Fruit fly (Drosophila melanogaster): ENCODE data around the gene CG9917.

The CG9917 gene

DNA sequence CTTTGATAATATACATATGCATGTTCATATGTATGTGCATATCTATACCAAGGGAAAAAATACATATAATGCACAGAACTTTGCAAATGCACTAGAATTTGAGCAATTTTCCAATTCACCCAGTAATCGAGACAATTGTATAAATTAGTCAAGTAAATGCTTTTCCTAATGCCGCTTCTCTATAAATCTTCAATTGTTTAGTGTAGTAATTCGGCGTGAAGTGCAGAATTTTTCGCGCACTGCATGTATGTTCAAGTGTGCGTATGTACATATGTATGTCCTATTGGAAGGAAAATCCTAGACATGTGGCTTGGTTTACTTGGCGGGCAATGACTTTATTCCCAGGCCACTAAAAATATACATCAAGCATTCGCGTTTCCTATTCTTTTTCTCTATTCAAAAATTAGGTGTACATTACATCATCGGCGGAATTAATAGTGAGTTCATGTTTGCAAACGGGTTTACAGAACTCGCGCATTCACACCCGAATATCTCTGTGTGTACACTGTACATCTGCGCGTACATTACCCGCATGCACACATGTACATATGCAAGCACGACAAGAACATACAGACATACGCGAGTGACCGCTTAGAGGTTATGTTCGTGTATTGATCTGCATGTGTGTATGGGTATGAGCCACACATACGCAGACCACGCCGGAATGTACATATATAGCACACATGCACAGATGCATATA is 4.0 kb downstream of the CG9917 start (continued):
- TF ChIP-seq Ets97D (GFP tag; optimal IDR thresholded peaks at IDR 0.05) (no peak), dmrt11E (tag; optimal IDR thresholded peaks at IDR 0.05) (no peak), CG15269 (tag; optimal IDR thresholded peaks at IDR 0.05) (no peak), grn (GFP tag; optimal IDR thresholded peaks at IDR 0.05) (no peak), ham (GFP tag; IDR thresholded peaks at IDR 0.05) (no peak), CG2120 (GFP tag; optimal IDR thresholded peaks at IDR 0.05) (no peak), CG12236 (GFP tag; optimal IDR thresholded peaks at IDR 0.05) (no peak), CG1233 (GFP tag; optimal IDR thresholded peaks at IDR 0.05) (peak; percentile 7), CG11696 (GFP tag; IDR thresholded peaks at IDR 0.05) (no peak), ems (GFP tag; optimal IDR thresholded peaks at IDR 0.05) (no peak), hkb (optimal IDR thresholded peaks at IDR 0.05) (no peak), hkb (GFP tag; IDR thresholded peaks at IDR 0.05) (no peak; the same call in 1 of the 2 replicates), ash1 (GFP tag; optimal IDR thresholded peaks at IDR 0.05) (no peak), kay (GFP tag; optimal IDR thresholded peaks at IDR 0.05) (no peak), CG4360 (GFP tag; IDR thresholded peaks at IDR 0.05) (no peak), ewg (GFP tag; optimal IDR thresholded peaks at IDR 0.05) (no peak), CG7556 (GFP tag; optimal IDR thresholded peaks at IDR 0.05) (no peak), CG6854 (GFP tag; optimal IDR thresholded peaks at IDR 0.05) (no peak), CG16779 (GFP tag; IDR thresholded peaks at IDR 0.05) (no peak), gce (GFP tag; IDR thresholded peaks at IDR 0.05) (no peak), CG10321 (GFP tag; IDR thresholded peaks at IDR 0.05) (no peak), Dek (tag; optimal IDR thresholded peaks at IDR 0.05) (no peak), YL-1 (GFP tag; optimal IDR thresholded peaks at IDR 0.05) (peak; percentile 22), bbx (GFP tag; IDR thresholded peaks at IDR 0.05; ENCODE audit: partially characterized antibody) (0 out of 2 replicates have a peak, but pooled peaks have one; percentile 28), Atf3 (GFP tag; optimal IDR thresholded peaks at IDR 0.05) (no peak), CG34422 (GFP tag; IDR thresholded peaks at IDR 0.05) (peak; percentile 82; the same call in 1 of the 3 replicates), CG12391 (tag; optimal IDR thresholded peaks at IDR 0.05) (no peak), CG18011 (GFP tag; optimal IDR thresholded peaks at IDR 0.05) (no peak), gcm (GFP tag; optimal IDR thresholded peaks at IDR 0.05) (peak; percentile 84), CG1024 (GFP tag; IDR thresholded peaks at IDR 0.05) (no peak), pros (GFP tag; optimal IDR thresholded peaks at IDR 0.05) (no peak), fd102C (GFP tag; optimal IDR thresholded peaks at IDR 0.05) (no peak), bigmax (GFP tag; optimal IDR thresholded peaks at IDR 0.05) (peak; percentile 99), Pdp1 (GFP tag; optimal IDR thresholded peaks at IDR 0.05) (peak in 1 of 2 experiments; percentile 86), Xrp1 (GFP tag; IDR thresholded peaks at IDR 0.05) (no peak), chn (GFP tag; optimal IDR thresholded peaks at IDR 0.05) (no peak), CG10462 (GFP tag; optimal IDR thresholded peaks at IDR 0.05) (no peak), hth (optimal IDR thresholded peaks at IDR 0.05) (no peak), CG1529 (GFP tag; optimal IDR thresholded peaks at IDR 0.05) (no peak), slbo (GFP tag; IDR thresholded peaks at IDR 0.05) (no peak), sug (tag; optimal IDR thresholded peaks at IDR 0.05) (peak; percentile 58), CG18619 (GFP tag; optimal IDR thresholded peaks at IDR 0.05) (no peak), odd (GFP tag; optimal IDR thresholded peaks at IDR 0.05) (no peak), row (GFP tag; IDR thresholded peaks at IDR 0.05) (peak; percentile 11; the same call in 2 of the 3 replicates), cwo (GFP tag; optimal IDR thresholded peaks at IDR 0.05) (peak; percentile 6), seq (GFP tag; IDR thresholded peaks at IDR 0.05) (no peak), ranshi (GFP tag; IDR thresholded peaks at IDR 0.05) (no peak), CG8281 (tag; optimal IDR thresholded peaks at IDR 0.05) (no peak), zen (tag; optimal IDR thresholded peaks at IDR 0.05) (no peak), disco-r (GFP tag; optimal IDR thresholded peaks at IDR 0.05) (no peak), lmd (GFP tag; IDR thresholded peaks at IDR 0.05) (peak; percentile 28; the same call in 1 of the 2 replicates)
